Worm (Caenorhabditis elegans) whole organism, L1 larva: ENCODE results near the gene C44C10.7.

Source experiments
- aha-1 ChIP-seq: fragments of 150-350 bp; optimal IDR thresholded peaks from 2 replicates; lab custom pipeline; 2014; ENCODE audit warnings: missing biosample characterization, missing genetic modification characterization
- ama-1 ChIP-seq: fragments of 150-350 bp; optimal IDR thresholded peaks from 2 replicates; lab custom pipeline; 2014
- ceh-82 ChIP-seq, 3 experiments: fragments of 150-350 bp in 1 of 3; sonication (generic microtip) in 2 of 3; optimal IDR thresholded peaks; 2 replicates each; lab custom pipeline; 2014 to 2017; ENCODE audit warnings: missing biosample characterization in 3 of 3, missing genetic modification characterization in 3 of 3
- dpl-1 ChIP-seq, 3 experiments: fragments of 150-350 bp in 2 of 3; sonication (generic microtip) in 1 of 3; optimal IDR thresholded peaks; 2 replicates each; lab custom pipeline; 2014 to 2017; ENCODE audit warnings: missing biosample characterization in 3 of 3, missing genetic modification characterization in 3 of 3, missing genetic modification reagents in 3 of 3
- fos-1 ChIP-seq: fragments of 150-350 bp; optimal IDR thresholded peaks from 2 replicates; lab custom pipeline; 2014; ENCODE audit warnings: missing biosample characterization, missing genetic modification characterization
- lin-13 ChIP-seq: fragments of 150-350 bp; optimal IDR thresholded peaks from 2 replicates; lab custom pipeline; 2014; ENCODE audit warnings: missing biosample characterization, missing genetic modification reagents, missing genetic modification characterization
- lin-39 ChIP-seq: fragments of 150-350 bp; optimal IDR thresholded peaks from 2 replicates; lab custom pipeline; 2014; ENCODE audit warnings: missing biosample characterization, missing genetic modification reagents, missing genetic modification characterization
- mdl-1 ChIP-seq, 2 experiments: fragments of 150-350 bp; optimal IDR thresholded peaks; 2 replicates each; lab custom pipeline; 2014 to 2017; ENCODE audit warnings: missing biosample characterization in 2 of 2, missing genetic modification characterization in 2 of 2, inconsistent platforms in 1 of 2
- nhr-90 ChIP-seq: sonication (generic microtip); optimal IDR thresholded peaks from 2 replicates; lab custom pipeline; 2016; ENCODE audit warnings: mild to moderate bottlenecking, missing genetic modification characterization, missing compliant biosample characterization; ENCODE audit not compliant: poor library complexity
- snpc-4 ChIP-seq: fragments of 150-350 bp; optimal IDR thresholded peaks from 2 replicates; lab custom pipeline; 2014; ENCODE audit warnings: missing biosample characterization, missing genetic modification characterization
- snu-23 ChIP-seq: sonication (generic microtip); optimal IDR thresholded peaks from 2 replicates; lab custom pipeline; 2016; ENCODE audit warnings: missing genetic modification characterization, missing compliant biosample characterization
- zag-1 ChIP-seq: fragments of 150-350 bp; optimal IDR thresholded peaks from 2 replicates; lab custom pipeline; 2014; ENCODE audit warnings: missing biosample characterization, missing genetic modification characterization
- ztf-11 ChIP-seq, 2 experiments: sonication (generic microtip); optimal IDR thresholded peaks; 2 replicates each; lab custom pipeline; 2016 to 2017; ENCODE audit warnings: missing genetic modification characterization in 2 of 2, missing biosample characterization in 1 of 2, missing compliant biosample characterization in 1 of 2

DNA sequence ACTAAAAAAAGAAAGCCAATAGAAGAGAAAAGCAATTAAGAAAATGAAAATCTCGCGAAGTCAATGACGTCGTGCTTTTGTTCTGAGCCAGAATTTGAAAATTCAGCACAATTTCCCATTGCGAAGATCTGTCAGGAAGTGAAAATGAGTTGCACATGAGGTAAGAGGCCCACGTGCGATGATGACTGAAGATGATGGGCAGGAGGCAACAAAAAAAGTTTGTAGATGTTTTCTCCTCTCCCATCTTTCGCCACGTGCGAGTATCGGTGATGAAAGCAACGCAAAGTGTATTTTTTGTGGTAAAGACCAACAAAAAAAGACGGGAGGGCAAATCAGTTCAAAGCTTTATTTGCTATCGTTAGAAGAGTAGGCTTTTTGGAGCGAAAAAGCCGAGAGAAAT, 26.0 kb downstream of the C44C10.7 start:
- no peak for TF ChIP-seq fos-1 (tag; lab: Kevin White, UChicago)
- TF ChIP-seq ztf-11 (tag; optimal IDR thresholded peaks at IDR 0.05; lab: Kevin White, UChicago), result no peak
- no peak for TF ChIP-seq lin-39 (tag; lab: Kevin White, UChicago)
- no peak for TF ChIP-seq snu-23 (GFP tag; lab: Kevin White, UChicago)
- no peak for TF ChIP-seq zag-1 (tag; lab: Kevin White, UChicago)
- TF ChIP-seq aha-1 (tag; lab: Kevin White, UChicago), result no peak
- no peak for TF ChIP-seq dpl-1 (GFP tag; optimal IDR thresholded peaks at IDR 0.05; lab: Kevin White, UChicago)
- no peak for TF ChIP-seq lin-13 (GFP tag; lab: Kevin White, UChicago)
- TF ChIP-seq mdl-1 (tag; optimal IDR thresholded peaks at IDR 0.05; lab: Kevin White, UChicago), result peak in 1 of 2 experiments; percentile 74
- TF ChIP-seq snpc-4 (tag; lab: Kevin White, UChicago), result no peak
- no peak for TF ChIP-seq ceh-82 (tag; optimal IDR thresholded peaks at IDR 0.05; lab: Kevin White, UChicago)
- no peak for TF ChIP-seq ama-1 (lab: Kevin White, UChicago)
- no peak for TF ChIP-seq nhr-90 (tag; lab: Kevin White, UChicago)
